Worm (Caenorhabditis elegans) whole organism, late embryonic: ENCODE data around the gene K10C2.2.

Experiments used
- C08G9.2 ChIP-seq: sonication (generic microtip); optimal IDR thresholded peaks from 2 replicates; lab custom pipeline; 2016; ENCODE audit warnings: mild to moderate bottlenecking, missing genetic modification characterization, moderate library complexity, missing compliant biosample characterization
- elt-4 ChIP-seq: sonication (generic microtip); optimal IDR thresholded peaks from 2 replicates; lab custom pipeline; 2016; ENCODE audit warnings: missing genetic modification characterization, missing compliant biosample characterization
- fkh-10 ChIP-seq: fragments of 150-350 bp; optimal IDR thresholded peaks from 2 replicates; lab custom pipeline; 2014; ENCODE audit warnings: missing biosample characterization, missing genetic modification reagents, missing genetic modification characterization
- gmeb-2 ChIP-seq: sonication (generic microtip); optimal IDR thresholded peaks from 2 replicates; lab custom pipeline; 2016; ENCODE audit warnings: missing genetic modification characterization, inconsistent platforms, missing compliant biosample characterization
- nfya-1 ChIP-seq: sonication (generic microtip); optimal IDR thresholded peaks from 2 replicates; lab custom pipeline; 2017; ENCODE audit warnings: missing genetic modification characterization, mild to moderate bottlenecking, missing compliant biosample characterization, antibody characterized with exemption, moderate library complexity
- sox-2 ChIP-seq: fragments of 200-800 bp; sonication (Bioruptor generic); IDR thresholded peaks from 2 replicates; pipeline ENCODE4 v1.3.6; 2022; ENCODE audit warnings: missing genetic modification reagents, missing genetic modification characterization, missing compliant biosample characterization
- tbx-7 ChIP-seq: sonication (generic microtip); optimal IDR thresholded peaks from 2 replicates; lab custom pipeline; 2016; ENCODE audit warnings: missing genotype, missing genetic modification characterization, missing compliant biosample characterization
- unc-3 ChIP-seq, 2 experiments: fragments of 200-800 bp in 1 of 2; sonication (Bioruptor generic) in 1 of 2; sonication (generic microtip) in 1 of 2; conservative IDR thresholded peaks in 1 of 2; optimal IDR thresholded peaks in 1 of 2; 2 replicates each; pipeline versions ENCODE4 v1.3.6 to Lab custom; 2016 to 2022; ENCODE audit warnings: missing compliant biosample characterization in 2 of 2, missing genetic modification characterization in 2 of 2, missing genetic modification reagents in 1 of 2
- unc-55 ChIP-seq: sonication (generic microtip); optimal IDR thresholded peaks from 2 replicates; lab custom pipeline; 2017; ENCODE audit warnings: missing biosample characterization, missing genetic modification reagents, missing genetic modification characterization

- no peak for TF ChIP-seq elt-4 (tag; lab: Kevin White, UChicago)
- no peak for TF ChIP-seq sox-2 (GFP tag; lab: Robert Waterston, UW)
- TF ChIP-seq unc-3 (GFP tag; conservative IDR thresholded peaks at IDR 0.05; lab: Robert Waterston, UW), result no peak
- TF ChIP-seq unc-3 (tag; optimal IDR thresholded peaks at IDR 0.05; lab: Kevin White, UChicago), result no peak
- no peak for TF ChIP-seq fkh-10 (GFP tag; lab: Kevin White, UChicago)
- no peak for TF ChIP-seq gmeb-2
- TF ChIP-seq nfya-1 (tag; lab: Kevin White, UChicago), result no peak
- TF ChIP-seq C08G9.2, result no peak
- TF ChIP-seq unc-55 (GFP tag; lab: Kevin White, UChicago), result no peak
- TF ChIP-seq tbx-7 (tag; lab: Kevin White, UChicago), result no peak
Measured at ce11 chrX:6408713-6409112, 24.9 kb downstream of the K10C2.2 start.
